Fruit fly (Drosophila melanogaster) whole organism, adult: ENCODE data around the gene gNacalpha.

Experiments
- CG11617 ChIP-seq: fragments of 200-800 bp; sonication (Bioruptor generic); optimal IDR thresholded peaks from 2 replicates; lab custom pipeline; 2017; ENCODE audit warnings: mild to moderate bottlenecking, missing biosample characterization, missing genetic modification reagents, missing genetic modification characterization
- CG12768 ChIP-seq: fragments of 200-800 bp; sonication (Bioruptor generic); optimal IDR thresholded peaks from 2 replicates; lab custom pipeline; 2017; ENCODE audit warnings: missing biosample characterization, missing genetic modification characterization, mild to moderate bottlenecking, moderate library complexity, missing genetic modification reagents
- CG14711 ChIP-seq: fragments of 200-800 bp; sonication (Bioruptor generic); optimal IDR thresholded peaks from 2 replicates; lab custom pipeline; 2018; ENCODE audit warnings: missing biosample characterization, mild to moderate bottlenecking, missing genetic modification characterization, moderate library complexity
- CG1620 ChIP-seq: fragments of 200-800 bp; sonication (Bioruptor generic); optimal IDR thresholded peaks from 2 replicates; lab custom pipeline; 2016; ENCODE audit warnings: missing biosample characterization, missing genetic modification characterization
- CG33017 ChIP-seq: fragments of 200-800 bp; sonication (Bioruptor generic); optimal IDR thresholded peaks from 2 replicates; lab custom pipeline; 2018; ENCODE audit warnings: missing biosample characterization, mild to moderate bottlenecking, missing genetic modification characterization, moderate library complexity
- CG5204 ChIP-seq: fragments of 200-800 bp; sonication (Bioruptor generic); optimal IDR thresholded peaks from 2 replicates; lab custom pipeline; 2016; ENCODE audit warnings: missing biosample characterization, missing genetic modification characterization
- CG7045 ChIP-seq: fragments of 200-800 bp; sonication (Bioruptor generic); optimal IDR thresholded peaks from 2 replicates; lab custom pipeline; 2017; ENCODE audit warnings: missing biosample characterization, mild to moderate bottlenecking, missing genetic modification characterization
- CG7101 ChIP-seq: fragments of 200-800 bp; sonication (Bioruptor generic); optimal IDR thresholded peaks from 2 replicates; lab custom pipeline; 2018; ENCODE audit warnings: missing biosample characterization, mild to moderate bottlenecking, missing genetic modification characterization, moderate library complexity
- Clk ChIP-seq: fragments of 200-800 bp; sonication (Bioruptor generic); optimal IDR thresholded peaks from 2 replicates; lab custom pipeline; 2017; ENCODE audit warnings: missing biosample characterization, missing genetic modification characterization
- Crg-1 ChIP-seq: fragments of 200-800 bp; sonication (Bioruptor generic); optimal IDR thresholded peaks from 2 replicates; lab custom pipeline; 2016; ENCODE audit warnings: missing biosample characterization, missing genetic modification characterization
- Hr96 ChIP-seq: fragments of 200-800 bp; sonication (Bioruptor generic); optimal IDR thresholded peaks from 2 replicates; lab custom pipeline; 2016; ENCODE audit warnings: missing biosample characterization, missing genetic modification characterization
- Mnt ChIP-seq: fragments of 200-800 bp; sonication (Bioruptor generic); optimal IDR thresholded peaks from 2 replicates; lab custom pipeline; 2016; ENCODE audit warnings: missing biosample characterization, mild to moderate bottlenecking, missing genetic modification characterization
- bab1 ChIP-seq: fragments of 200-800 bp; sonication (Bioruptor generic); optimal IDR thresholded peaks from 3 replicates; lab custom pipeline; 2019; ENCODE audit warnings: missing biosample characterization, mild to moderate bottlenecking, missing genetic modification characterization, moderate library complexity
- cic ChIP-seq: fragments of 200-800 bp; sonication (Bioruptor generic); optimal IDR thresholded peaks from 2 replicates; lab custom pipeline; 2017; ENCODE audit warnings: missing biosample characterization, mild to moderate bottlenecking, missing genetic modification characterization, moderate library complexity
- cnc ChIP-seq, 2 experiments: fragments of >200 bp; optimal IDR thresholded peaks; 2 replicates each; lab custom pipeline; 2017
- kay ChIP-seq: fragments of 200-800 bp; sonication (Bioruptor generic); peaks from one replicate; lab custom pipeline; 2016; ENCODE audit warnings: missing biosample characterization, missing genetic modification characterization, borderline replicate concordance
- ovo ChIP-seq: fragments of 200-800 bp; sonication (Bioruptor generic); optimal IDR thresholded peaks from 2 replicates; lab custom pipeline; 2016; ENCODE audit warnings: missing biosample characterization, missing genetic modification characterization
- pad ChIP-seq: fragments of 200-800 bp; sonication (Bioruptor generic); optimal IDR thresholded peaks from 3 replicates; lab custom pipeline; 2017; ENCODE audit warnings: missing biosample characterization, missing genetic modification characterization, mild to moderate bottlenecking, moderate library complexity, missing genetic modification reagents
- tj ChIP-seq: fragments of 200-800 bp; sonication (Bioruptor generic); optimal IDR thresholded peaks from 3 replicates; lab custom pipeline; 2017; ENCODE audit warnings: missing biosample characterization, mild to moderate bottlenecking, missing genetic modification characterization, moderate library complexity
- toe ChIP-seq: fragments of 200-800 bp; sonication (Bioruptor generic); optimal IDR thresholded peaks from 2 replicates; lab custom pipeline; 2016; ENCODE audit warnings: missing biosample characterization, missing genetic modification characterization

Gene gNacalpha

dm6 chr2L:1080802-1081464 is 43.9 kb downstream of the gNacalpha start, which contains the start of gene Atg4a:
Gene Atg4a (plus strand): TSS chr2L:1080911.
- TF ChIP-seq CG14711 (no peak), toe (GFP tag; lab: Kevin White, UChicago) (no peak), CG5204 (GFP tag; lab: Kevin White, UChicago) (no peak), bab1 (peak; percentile 8), tj (GFP tag; lab: Kevin White, UChicago) (no peak), CG1620 (GFP tag; lab: Kevin White, UChicago) (no peak), Hr96 (no peak), CG12768 (GFP tag; lab: Kevin White, UChicago) (no peak), ovo (GFP tag; lab: Kevin White, UChicago) (no peak), CG7045 (GFP tag; lab: Kevin White, UChicago) (peak; percentile 34), Mnt (GFP tag; lab: Kevin White, UChicago) (no peak), cnc (optimal IDR thresholded peaks at IDR 0.05; lab: Kevin White, UChicago) (no peak), CG7101 (no peak), cic (GFP tag; lab: Kevin White, UChicago) (peak; percentile 68), Crg-1 (GFP tag; lab: Kevin White, UChicago) (no peak), CG11617 (peak; percentile 63), Clk (GFP tag; lab: Kevin White, UChicago) (no peak), kay (no peak), pad (GFP tag; lab: Kevin White, UChicago) (no peak), CG33017 (tag; lab: Kevin White, UChicago) (peak; percentile 39)

dm6 chr2L:1082668-1083067 is 45.6 kb downstream of the gNacalpha start:
- TF ChIP-seq CG33017 (tag; lab: Kevin White, UChicago) (no peak), tj (GFP tag; lab: Kevin White, UChicago) (no peak), Mnt (GFP tag; lab: Kevin White, UChicago) (no peak)

- TF ChIP-seq CG14711 (peak; percentile 31), tj (GFP tag; lab: Kevin White, UChicago) (peak; percentile 23), Hr96 (peak; percentile 37), Crg-1 (GFP tag; lab: Kevin White, UChicago) (no peak), CG33017 (tag; lab: Kevin White, UChicago) (peak; percentile 31), CG5204 (GFP tag; lab: Kevin White, UChicago) (no peak), cnc (optimal IDR thresholded peaks at IDR 0.05; lab: Kevin White, UChicago) (no peak), CG1620 (GFP tag; lab: Kevin White, UChicago) (no peak), toe (GFP tag; lab: Kevin White, UChicago) (no peak), CG12768 (GFP tag; lab: Kevin White, UChicago) (peak; percentile 55), CG7045 (GFP tag; lab: Kevin White, UChicago) (peak; percentile 73), kay (no peak), CG11617 (no peak), pad (GFP tag; lab: Kevin White, UChicago) (peak; percentile 2)
These were observed 49.4 kb downstream of the gNacalpha start for dm6 chr2L:1086312-1086906.
